Fruit fly (Drosophila melanogaster): ENCODE measurements around the gene CG9609.

Gene CG9609

DNA sequence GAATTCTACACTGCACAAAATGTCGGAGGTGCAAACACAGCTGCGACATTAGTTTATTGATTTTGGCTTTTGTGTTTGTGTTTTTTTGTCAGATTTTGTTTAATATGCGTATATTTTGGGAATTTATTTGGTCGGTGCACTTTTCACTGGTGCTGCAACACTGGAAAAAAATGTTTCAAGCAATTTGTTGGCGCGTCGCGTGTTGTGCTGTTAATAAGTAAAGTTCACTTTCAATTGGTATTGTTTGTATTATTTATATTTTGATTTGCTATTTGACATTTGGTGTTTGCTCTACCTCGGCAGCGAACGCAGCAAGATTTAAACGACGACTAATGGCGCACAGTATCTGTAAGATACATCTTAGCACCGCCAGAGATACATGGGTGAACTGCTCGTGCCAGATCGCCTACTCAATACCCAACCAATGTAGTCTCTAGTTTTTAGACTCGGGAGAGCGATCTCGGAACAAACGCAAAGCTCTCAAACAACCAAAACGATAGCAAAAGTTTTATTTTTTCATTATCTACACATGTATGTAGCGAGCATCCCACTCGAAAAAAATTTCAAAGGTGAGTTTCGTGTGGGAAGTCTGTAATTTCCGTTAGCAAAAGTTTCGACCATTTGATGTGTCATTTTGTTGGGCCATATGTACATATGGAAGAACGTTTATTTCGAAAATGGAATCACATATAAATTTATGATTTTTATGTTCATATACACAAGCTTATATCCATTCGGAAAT is 4.5 kb downstream of the CG9609 start (continued):
- TF ChIP-seq gfzf (GFP tag; optimal IDR thresholded peaks at IDR 0.05) (no peak), pita (GFP tag; optimal IDR thresholded peaks at IDR 0.05) (no peak), Antp (GFP tag; optimal IDR thresholded peaks at IDR 0.05) (peak; percentile 53), CG4707 (GFP tag; optimal IDR thresholded peaks at IDR 0.05) (no peak), Scr (GFP tag; IDR thresholded peaks at IDR 0.05; ENCODE audit: partially characterized antibody) (no peak), gt (GFP tag; IDR thresholded peaks at IDR 0.05) (no peak), CG10274 (GFP tag; optimal IDR thresholded peaks at IDR 0.05) (peak; percentile 10), gem (tag; optimal IDR thresholded peaks at IDR 0.05) (peak; percentile 70), CG2116 (GFP tag; optimal IDR thresholded peaks at IDR 0.05) (no peak), mam (GFP tag; optimal IDR thresholded peaks at IDR 0.05) (peak; percentile 41), emc (GFP tag; optimal IDR thresholded peaks at IDR 0.05) (no peak), sima (GFP tag; optimal IDR thresholded peaks at IDR 0.05) (no peak), bcd (GFP tag; optimal IDR thresholded peaks at IDR 0.05) (peak; percentile 48), slp2 (GFP tag; optimal IDR thresholded peaks at IDR 0.05) (peak; percentile 53), CG8924 (tag; optimal IDR thresholded peaks at IDR 0.05) (peak; percentile 31), CG10959 (GFP tag; IDR thresholded peaks at IDR 0.05) (no peak), Hey (tag; optimal IDR thresholded peaks at IDR 0.05) (no peak), Xrp1 (GFP tag; IDR thresholded peaks at IDR 0.05) (peak; percentile 45; the same call in 1 of the 2 replicates), CG3407 (GFP tag; optimal IDR thresholded peaks at IDR 0.05) (no peak), CG34224 (GFP tag; IDR thresholded peaks at IDR 0.05; ENCODE audit: partially characterized antibody) (no peak), nerfin-2 (GFP tag; IDR thresholded peaks at IDR 0.05; ENCODE audit: partially characterized antibody) (no peak), Hr51 (GFP tag; optimal IDR thresholded peaks at IDR 0.05) (peak in 1 of 2 experiments; percentile 69), Hsf (GFP tag; optimal IDR thresholded peaks at IDR 0.05) (peak; percentile 63), dati (GFP tag; IDR thresholded peaks at IDR 0.05) (no peak), CG8388 (GFP tag; optimal IDR thresholded peaks at IDR 0.05) (peak; percentile 41), lov (optimal IDR thresholded peaks at IDR 0.05) (no peak), lov (GFP tag; IDR thresholded peaks at IDR 0.05) (0 out of 3 replicates have a peak, but pooled peaks have one; percentile 42), hth (optimal IDR thresholded peaks at IDR 0.05) (no peak), Deaf1 (tag; optimal IDR thresholded peaks at IDR 0.05) (peak; percentile 57), CG15479 (GFP tag; optimal IDR thresholded peaks at IDR 0.05) (no peak), vfl (GFP tag; optimal IDR thresholded peaks at IDR 0.05) (peak; percentile 29), Eip74EF (GFP tag; optimal IDR thresholded peaks at IDR 0.05) (no peak), nom (GFP tag; optimal IDR thresholded peaks at IDR 0.05) (no peak), amos (GFP tag; IDR thresholded peaks at IDR 0.05; ENCODE audit: partially characterized antibody) (no peak; the same call in 1 of the 2 replicates), Sin3A (optimal IDR thresholded peaks at IDR 0.05) (no peak), CG2199 (GFP tag; IDR thresholded peaks at IDR 0.05) (no peak), Vsx1 (GFP tag; optimal IDR thresholded peaks at IDR 0.05) (no peak), CG16779 (GFP tag; IDR thresholded peaks at IDR 0.05) (no peak), vvl (GFP tag; IDR thresholded peaks at IDR 0.05) (peak; percentile 58), mld (GFP tag; IDR thresholded peaks at IDR 0.05; ENCODE audit: partially characterized antibody) (no peak; the same call in 2 of the 3 replicates), org-1 (GFP tag; optimal IDR thresholded peaks at IDR 0.05) (peak; percentile 11), CG34376 (GFP tag; optimal IDR thresholded peaks at IDR 0.05) (peak; percentile 32), Med (GFP tag) (peak; percentile 87), CG31224 (GFP tag; IDR thresholded peaks at IDR 0.05) (peak; percentile 27; the same call in 1 of the 2 replicates), unpg (GFP tag; optimal IDR thresholded peaks at IDR 0.05) (peak; percentile 63), pros (GFP tag; optimal IDR thresholded peaks at IDR 0.05) (no peak), ewg (GFP tag; optimal IDR thresholded peaks at IDR 0.05) (peak; percentile 29), sisA (GFP tag; IDR thresholded peaks at IDR 0.05) (peak; percentile 46), CG17359 (tag; optimal IDR thresholded peaks at IDR 0.05) (peak; percentile 48)
